Worm (Caenorhabditis elegans): ENCODE results near the gene srw-12.
A peak's percentile ranks its signal among the peaks of the same experiment; 100 is the strongest.

srw-12 gene

ce11 chrV:15189567-15189966, 48.9 kb downstream of the srw-12 start, which contains the start of gene cyn-3 (continued):
- TF ChIP-seq lsy-12 (tag; optimal IDR thresholded peaks at IDR 0.05): peak; percentile 63
- TF ChIP-seq sea-2 (GFP tag; optimal IDR thresholded peaks at IDR 0.05): no peak
- peak; percentile 38 for TF ChIP-seq egl-27 (tag; optimal IDR thresholded peaks at IDR 0.05)
- no peak for TF ChIP-seq fos-1 (tag; optimal IDR thresholded peaks at IDR 0.05)
- no peak for TF ChIP-seq zag-1 (tag; optimal IDR thresholded peaks at IDR 0.05)
- TF ChIP-seq nhr-43 (tag; optimal IDR thresholded peaks at IDR 0.05; ENCODE audit: poor library complexity, severe bottlenecking): peak; percentile 80
- peak; percentile 79 for TF ChIP-seq ceh-28 (tag; optimal IDR thresholded peaks at IDR 0.05)
- peak; percentile 77 for TF ChIP-seq R02D3.7 (tag; optimal IDR thresholded peaks at IDR 0.05)
